Fruit fly (Drosophila melanogaster) whole organism, embryonic: ENCODE data around the gene Irbp18.

Source experiments
- Aef1 ChIP-seq: fragments of 200-800 bp; sonication (Bioruptor generic); IDR thresholded peaks from 3 replicates; pipeline ENCODE4 v1.3.6; 2022; ENCODE audit warnings: missing biosample characterization, missing genetic modification characterization
- Asciz ChIP-seq: fragments of 200-800 bp; sonication (Bioruptor generic); optimal IDR thresholded peaks from 2 replicates; lab custom pipeline; 2017; ENCODE audit warnings: missing biosample characterization, mild to moderate bottlenecking, missing genetic modification characterization, missing genetic modification reagents
- C15 ChIP-seq: fragments of 200-800 bp; sonication (Bioruptor generic); IDR thresholded peaks from 3 replicates; pipeline ENCODE4 v1.3.6; 2022; ENCODE audit warnings: missing biosample characterization, missing genetic modification characterization
- CG1024 ChIP-seq: fragments of 200-800 bp; sonication (Bioruptor generic); IDR thresholded peaks from 2 replicates; pipeline ENCODE4 v1.3.6; 2022; ENCODE audit warnings: missing biosample characterization, missing genetic modification characterization
- CG10959 ChIP-seq: fragments of 200-800 bp; sonication (Bioruptor generic); IDR thresholded peaks from 2 replicates; pipeline ENCODE4 v1.3.6; 2022; ENCODE audit warnings: missing biosample characterization, missing genetic modification characterization
- CG11696 ChIP-seq: fragments of 200-800 bp; sonication (Bioruptor generic); IDR thresholded peaks from 2 replicates; pipeline ENCODE4 v1.3.6; 2022; ENCODE audit warnings: missing biosample characterization, missing genetic modification characterization
- CG12219 ChIP-seq: fragments of 200-800 bp; sonication (Bioruptor generic); optimal IDR thresholded peaks from 3 replicates; lab custom pipeline; 2018; ENCODE audit warnings: missing biosample characterization, mild to moderate bottlenecking, missing genetic modification characterization
- CG12299 ChIP-seq: fragments of 200-800 bp; sonication (Bioruptor generic); optimal IDR thresholded peaks from 2 replicates; lab custom pipeline; 2018; ENCODE audit warnings: missing biosample characterization, mild to moderate bottlenecking, missing genetic modification characterization
- CG13775 ChIP-seq: fragments of 200-800 bp; sonication (Bioruptor generic); optimal IDR thresholded peaks from 3 replicates; lab custom pipeline; 2017; ENCODE audit warnings: missing biosample characterization, mild to moderate bottlenecking, missing genetic modification characterization
- CG17328 ChIP-seq: fragments of 200-800 bp; sonication (Bioruptor generic); IDR thresholded peaks from 2 replicates; pipeline ENCODE4 v1.3.6; 2022; ENCODE audit warnings: missing biosample characterization, missing genetic modification characterization
- CG17361 ChIP-seq: fragments of 200-800 bp; sonication (Bioruptor generic); IDR thresholded peaks from 3 replicates; pipeline ENCODE4 v1.3.6; 2022; ENCODE audit warnings: missing biosample characterization, missing genetic modification characterization
- CG17385 ChIP-seq: fragments of 200-800 bp; sonication (Bioruptor generic); optimal IDR thresholded peaks from 3 replicates; lab custom pipeline; 2018; ENCODE audit warnings: missing biosample characterization, mild to moderate bottlenecking, missing genetic modification characterization
- CG32772 ChIP-seq: fragments of 200-800 bp; sonication (Bioruptor generic); IDR thresholded peaks from 2 replicates; pipeline ENCODE4 v1.3.6; 2022; ENCODE audit warnings: missing biosample characterization, missing genetic modification characterization
- CG4282 ChIP-seq: fragments of 200-800 bp; sonication (Bioruptor generic); optimal IDR thresholded peaks from 2 replicates; lab custom pipeline; 2016; ENCODE audit warnings: missing biosample characterization, missing genetic modification characterization
- CG4328 ChIP-seq: fragments of 200-800 bp; sonication (Bioruptor generic); optimal IDR thresholded peaks from 3 replicates; lab custom pipeline; 2017; ENCODE audit warnings: missing biosample characterization, missing genetic modification reagents, missing genetic modification characterization
- CG7839 ChIP-seq: fragments of 200-800 bp; sonication (Bioruptor generic); optimal IDR thresholded peaks from 3 replicates; lab custom pipeline; 2018; ENCODE audit warnings: missing biosample characterization, mild to moderate bottlenecking, missing genetic modification characterization, moderate library complexity
- CG8281 ChIP-seq: fragments of 200-800 bp; sonication (Bioruptor generic); optimal IDR thresholded peaks from 2 replicates; lab custom pipeline; 2018; ENCODE audit warnings: missing biosample characterization, mild to moderate bottlenecking, missing genetic modification characterization, moderate library complexity
- CG8359 ChIP-seq: fragments of 200-800 bp; sonication (Bioruptor generic); optimal IDR thresholded peaks from 2 replicates; lab custom pipeline; 2017; ENCODE audit warnings: missing biosample characterization, mild to moderate bottlenecking, missing genetic modification characterization, borderline replicate concordance
- CG9876 ChIP-seq: fragments of 200-800 bp; sonication (Bioruptor generic); optimal IDR thresholded peaks from 2 replicates; lab custom pipeline; 2016; ENCODE audit warnings: missing biosample characterization, missing genetic modification characterization
- Camta ChIP-seq: fragments of 200-800 bp; sonication (Bioruptor generic); optimal IDR thresholded peaks from 2 replicates; lab custom pipeline; 2016; ENCODE audit warnings: missing biosample characterization, missing genetic modification characterization
- Dfd ChIP-seq, 2 experiments: fragments of >200 bp; optimal IDR thresholded peaks; 2 replicates each; lab custom pipeline; 2017; ENCODE audit warnings: missing biosample characterization in 2 of 2, missing genetic modification characterization in 2 of 2
- Dip2 ChIP-seq: fragments of 200-800 bp; sonication (Bioruptor generic); IDR thresholded peaks from 2 replicates; pipeline ENCODE4 v1.3.6; 2022; ENCODE audit warnings: missing biosample characterization, missing genetic modification characterization
- Dip3 ChIP-seq: fragments of 200-800 bp; sonication (Bioruptor generic); optimal IDR thresholded peaks from 3 replicates; lab custom pipeline; 2016; ENCODE audit warnings: missing biosample characterization, missing genetic modification characterization
- Drgx ChIP-seq: fragments of 200-800 bp; sonication (Bioruptor generic); IDR thresholded peaks from 2 replicates; pipeline ENCODE4 v1.3.6; 2022; ENCODE audit warnings: missing biosample characterization, missing genetic modification characterization
- Hand ChIP-seq: fragments of 200-800 bp; sonication (Bioruptor generic); optimal IDR thresholded peaks from 2 replicates; lab custom pipeline; 2017; ENCODE audit warnings: mild to moderate bottlenecking, missing biosample characterization, missing genetic modification reagents, missing genetic modification characterization
- Hmx ChIP-seq: fragments of 200-800 bp; sonication (Bioruptor generic); optimal IDR thresholded peaks from 2 replicates; lab custom pipeline; 2016; ENCODE audit warnings: missing biosample characterization, missing genetic modification characterization
- Kr ChIP-seq: fragments of 200-800 bp; sonication (Bioruptor generic); optimal IDR thresholded peaks from 2 replicates; lab custom pipeline; 2017; ENCODE audit warnings: missing biosample characterization, mild to moderate bottlenecking, missing genetic modification characterization
- Lhr ChIP-seq: fragments of 200-800 bp; sonication (Bioruptor generic); optimal IDR thresholded peaks from 3 replicates; lab custom pipeline; 2017; ENCODE audit warnings: mild to moderate bottlenecking, missing biosample characterization, missing genetic modification reagents, missing genetic modification characterization
- Med ChIP-seq: fragments of 200-800 bp; sonication (Bioruptor generic); peaks from one replicate; lab custom pipeline; 2016; ENCODE audit warnings: missing biosample characterization, missing genetic modification characterization, mild to moderate bottlenecking, inconsistent platforms, moderate library complexity
- Myb ChIP-seq: fragments of 200-800 bp; sonication (Bioruptor generic); optimal IDR thresholded peaks from 2 replicates; lab custom pipeline; 2016; ENCODE audit warnings: missing biosample characterization, missing genetic modification characterization
- NK7.1 ChIP-seq: fragments of 200-800 bp; sonication (Bioruptor generic); optimal IDR thresholded peaks from 3 replicates; lab custom pipeline; 2016; ENCODE audit warnings: missing biosample characterization, missing genetic modification characterization
- Scr ChIP-seq: fragments of 200-800 bp; sonication (Bioruptor generic); IDR thresholded peaks from 2 replicates; pipeline ENCODE4 v1.3.6; 2022; ENCODE audit warnings: missing biosample characterization, missing genetic modification characterization; ENCODE audit not compliant: partially characterized antibody
- caup ChIP-seq: fragments of 200-800 bp; sonication (Bioruptor generic); optimal IDR thresholded peaks from 3 replicates; lab custom pipeline; 2017; ENCODE audit warnings: missing biosample characterization, mild to moderate bottlenecking, missing genetic modification characterization, moderate library complexity; ENCODE audit not compliant: severe bottlenecking
- corto ChIP-seq: fragments of 200-800 bp; sonication (Bioruptor generic); optimal IDR thresholded peaks from 2 replicates; lab custom pipeline; 2016; ENCODE audit warnings: missing biosample characterization, mild to moderate bottlenecking, missing genetic modification characterization, moderate library complexity
- dmrt99B ChIP-seq: fragments of 200-800 bp; sonication (Bioruptor generic); optimal IDR thresholded peaks from 2 replicates; lab custom pipeline; 2018; ENCODE audit warnings: missing biosample characterization, mild to moderate bottlenecking, missing genetic modification characterization, moderate library complexity
- gcm ChIP-seq: fragments of 200-800 bp; sonication (Bioruptor generic); optimal IDR thresholded peaks from 2 replicates; lab custom pipeline; 2019; ENCODE audit warnings: missing biosample characterization, mild to moderate bottlenecking, missing genetic modification characterization, moderate library complexity
- grau ChIP-seq: fragments of 200-800 bp; optimal IDR thresholded peaks from 3 replicates; lab custom pipeline; 2019; ENCODE audit warnings: missing biosample characterization, mild to moderate bottlenecking, missing genetic modification characterization, moderate library complexity
- lola ChIP-seq, 3 experiments: fragments of >200 bp in 2 of 3; fragments of 200-800 bp in 1 of 3; sonication (Bioruptor generic) in 1 of 3; optimal IDR thresholded peaks; 2 replicates each; lab custom pipeline; 2017 to 2019; ENCODE audit warnings: missing biosample characterization in 3 of 3, missing genetic modification characterization in 3 of 3, mild to moderate bottlenecking in 1 of 3, moderate library complexity in 1 of 3
- pfk ChIP-seq: fragments of 200-800 bp; sonication (Bioruptor generic); optimal IDR thresholded peaks from 2 replicates; lab custom pipeline; 2018; ENCODE audit warnings: missing biosample characterization, mild to moderate bottlenecking, missing genetic modification characterization, moderate library complexity
- pum ChIP-seq: fragments of 200-800 bp; sonication (Bioruptor generic); optimal IDR thresholded peaks from 2 replicates; lab custom pipeline; 2016; ENCODE audit warnings: missing biosample characterization, missing genetic modification characterization
- pzg ChIP-seq: fragments of 200-800 bp; sonication (Bioruptor generic); optimal IDR thresholded peaks from 3 replicates; lab custom pipeline; 2018; ENCODE audit warnings: missing biosample characterization, mild to moderate bottlenecking, missing genetic modification characterization, moderate library complexity
- repo ChIP-seq: fragments of 200-800 bp; sonication (Bioruptor generic); optimal IDR thresholded peaks from 2 replicates; lab custom pipeline; 2016; ENCODE audit warnings: missing biosample characterization, missing genetic modification characterization
- sima ChIP-seq: fragments of 200-800 bp; sonication (Bioruptor generic); optimal IDR thresholded peaks from 2 replicates; lab custom pipeline; 2016; ENCODE audit warnings: missing biosample characterization, missing genetic modification characterization
- slbo ChIP-seq: fragments of 200-800 bp; sonication (Bioruptor generic); IDR thresholded peaks from 2 replicates; pipeline ENCODE4 v1.3.6; 2022; ENCODE audit warnings: missing biosample characterization, missing genetic modification characterization
- slou ChIP-seq: fragments of 200-800 bp; sonication (Bioruptor generic); optimal IDR thresholded peaks from 3 replicates; lab custom pipeline; 2016; ENCODE audit warnings: missing biosample characterization, missing genetic modification characterization
- tap ChIP-seq: fragments of 200-800 bp; optimal IDR thresholded peaks from 3 replicates; lab custom pipeline; 2019; ENCODE audit warnings: missing biosample characterization, mild to moderate bottlenecking, missing genetic modification characterization, moderate library complexity
- unc-4 ChIP-seq: fragments of 200-800 bp; sonication (Bioruptor generic); IDR thresholded peaks from 2 replicates; pipeline ENCODE4 v1.3.6; 2022; ENCODE audit warnings: missing biosample characterization, missing genetic modification characterization; ENCODE audit not compliant: partially characterized antibody
- yki ChIP-seq: fragments of >200 bp; optimal IDR thresholded peaks from 3 replicates; lab custom pipeline; 2018

The Irbp18 gene

dm6 chr3L:11118627-11119395 lies 20.8 kb upstream of the Irbp18 start (continued):
- TF ChIP-seq yki (lab: Kevin White, UChicago): peak; percentile 26
- TF ChIP-seq Scr: no peak
- peak; percentile 53; the same call in 1 of the 2 replicates for TF ChIP-seq Drgx (GFP tag; lab: Robert Waterston, UW)
- TF ChIP-seq CG8359 (GFP tag; lab: Kevin White, UChicago): peak; percentile 61
- TF ChIP-seq pfk (GFP tag; lab: Kevin White, UChicago): peak; percentile 82
- TF ChIP-seq gcm: peak; percentile 66
- TF ChIP-seq CG17328: peak; percentile 69
- peak; percentile 20; the same call in 1 of the 2 replicates for TF ChIP-seq slbo (GFP tag; lab: Robert Waterston, UW)
- peak; percentile 64; the same call in 1 of the 3 replicates for TF ChIP-seq CG17361 (GFP tag; lab: Robert Waterston, UW)
- TF ChIP-seq sima (GFP tag; lab: Kevin White, UChicago): no peak
- no peak for TF ChIP-seq CG32772 (GFP tag; lab: Robert Waterston, UW)
- no peak for TF ChIP-seq Dfd (GFP tag; optimal IDR thresholded peaks at IDR 0.05; lab: Kevin White, UChicago)
- TF ChIP-seq Hand (GFP tag; lab: Kevin White, UChicago): peak; percentile 58
- peak; percentile 37 for TF ChIP-seq Lhr (GFP tag; lab: Kevin White, UChicago)
- TF ChIP-seq Aef1: peak; percentile 50; the same call in 1 of the 3 replicates
- TF ChIP-seq Myb: peak; percentile 37
- TF ChIP-seq grau (tag; lab: Kevin White, UChicago): peak; percentile 38
- peak; percentile 92 for TF ChIP-seq Med (GFP tag; lab: Kevin White, UChicago)
- TF ChIP-seq CG1024 (GFP tag; lab: Robert Waterston, UW): peak; percentile 68; the same call in 1 of the 2 replicates
- peak; percentile 49 for TF ChIP-seq repo (GFP tag; lab: Kevin White, UChicago)
- peak; percentile 40 for TF ChIP-seq NK7.1 (GFP tag; lab: Kevin White, UChicago)
- TF ChIP-seq unc-4 (GFP tag; lab: Robert Waterston, UW): 0 out of 2 replicates have a peak, but pooled peaks have one; percentile 45
- TF ChIP-seq Asciz (GFP tag; lab: Kevin White, UChicago): peak; percentile 84
- TF ChIP-seq Dip3 (GFP tag; lab: Kevin White, UChicago): peak; percentile 31
- peak; percentile 68 for TF ChIP-seq CG17385 (GFP tag; lab: Kevin White, UChicago)
- TF ChIP-seq C15 (GFP tag; lab: Robert Waterston, UW): 0 out of 3 replicates have a peak, but pooled peaks have one; percentile 66
- TF ChIP-seq tap (tag; lab: Kevin White, UChicago): peak; percentile 66
- TF ChIP-seq Camta (GFP tag; lab: Kevin White, UChicago): peak; percentile 77
- TF ChIP-seq Hmx (GFP tag; lab: Kevin White, UChicago): no peak
- peak; percentile 56 for TF ChIP-seq dmrt99B (tag; lab: Kevin White, UChicago)
- TF ChIP-seq pzg (GFP tag; lab: Kevin White, UChicago): peak; percentile 14
- peak; percentile 95 for TF ChIP-seq CG4328 (GFP tag; lab: Kevin White, UChicago)
- TF ChIP-seq corto (GFP tag; lab: Kevin White, UChicago): peak; percentile 74
- peak; percentile 83 for TF ChIP-seq Kr (GFP tag; lab: Kevin White, UChicago)
- peak; percentile 24 for TF ChIP-seq CG4282 (GFP tag; lab: Kevin White, UChicago)
- TF ChIP-seq CG11696 (GFP tag; lab: Robert Waterston, UW): 0 out of 2 replicates have a peak, but pooled peaks have one; percentile 26
- peak in 1 of 3 experiments; percentile 18 for TF ChIP-seq lola (GFP tag; optimal IDR thresholded peaks at IDR 0.05; lab: Kevin White, UChicago)
- TF ChIP-seq CG8281 (tag; lab: Kevin White, UChicago): peak; percentile 64
- peak; percentile 57 for TF ChIP-seq CG9876
- TF ChIP-seq caup (GFP tag; lab: Kevin White, UChicago): peak; percentile 86
- peak; percentile 22 for TF ChIP-seq slou (GFP tag; lab: Kevin White, UChicago)
- peak; percentile 40 for TF ChIP-seq pum (GFP tag; lab: Kevin White, UChicago)
- peak; percentile 32 for TF ChIP-seq CG7839
- TF ChIP-seq CG12219 (GFP tag; lab: Kevin White, UChicago): peak; percentile 76
- TF ChIP-seq Dip2 (GFP tag; lab: Robert Waterston, UW): no peak
- TF ChIP-seq CG12299: peak; percentile 87
- no peak for TF ChIP-seq CG10959 (GFP tag; lab: Robert Waterston, UW)
- TF ChIP-seq CG13775: no peak
